Worm (Caenorhabditis elegans): ENCODE measurements around the gene gln-6.

- TF ChIP-seq dao-5 (tag; optimal IDR thresholded peaks at IDR 0.05) (no peak), W03F9.2 (tag; optimal IDR thresholded peaks at IDR 0.05) (no peak)
These were observed 15.8 kb downstream of the gln-6 start, which contains the start of the genes nhr-138 and C28D4.18 for ce11 chrIV:9724948-9725347.
